Worm (Caenorhabditis elegans) whole organism, young adult: ENCODE measurements around the gene oac-50.

ENCODE experiments used
- B0336.3 ChIP-seq: fragments of 200-800 bp; sonication (Bioruptor generic); IDR thresholded peaks from 2 replicates; pipeline ENCODE4 v1.3.6; 2022; ENCODE audit warnings: missing genetic modification characterization, missing compliant biosample characterization
- F23B12.7 ChIP-seq: sonication (generic microtip); optimal IDR thresholded peaks from 2 replicates; lab custom pipeline; 2017; ENCODE audit warnings: missing genetic modification characterization, mild to moderate bottlenecking, missing compliant biosample characterization, antibody characterized with exemption, moderate library complexity; ENCODE audit not compliant: insufficient read depth
- F49E8.2 ChIP-seq: sonication (generic microtip); optimal IDR thresholded peaks from 3 replicates; lab custom pipeline; 2017; ENCODE audit warnings: missing genetic modification characterization, mild to moderate bottlenecking, missing compliant biosample characterization, antibody characterized with exemption, moderate library complexity; ENCODE audit not compliant: insufficient read depth
- K11D2.4 ChIP-seq: fragments of 200-800 bp; sonication (Bioruptor generic); IDR thresholded peaks from 2 replicates; pipeline ENCODE4 v1.3.6; 2022; ENCODE audit warnings: missing genetic modification reagents, missing genetic modification characterization, missing compliant biosample characterization
- K12H6.12 ChIP-seq: fragments of 200-800 bp; sonication (Bioruptor generic); optimal IDR thresholded peaks from 2 replicates; lab custom pipeline; 2018; ENCODE audit warnings: mild to moderate bottlenecking, missing genetic modification characterization, missing compliant biosample characterization
- Y95B8A.8 ChIP-seq: fragments of 200-800 bp; sonication (Bioruptor generic); IDR thresholded peaks from 2 replicates; pipeline ENCODE4 v1.3.6; 2022; ENCODE audit warnings: missing genetic modification reagents, missing genetic modification characterization, missing compliant biosample characterization
- ZK185.1 ChIP-seq: sonication (generic microtip); optimal IDR thresholded peaks from 2 replicates; lab custom pipeline; 2016; ENCODE audit warnings: mild to moderate bottlenecking, missing genetic modification characterization, missing compliant biosample characterization; ENCODE audit not compliant: poor library complexity, severe bottlenecking
- ama-1 ChIP-seq, 3 experiments: fragments of 150-350 bp in 1 of 3; sonication (generic microtip) in 2 of 3; optimal IDR thresholded peaks; 2 replicates each; lab custom pipeline; 2014 to 2018; ENCODE audit warnings: missing biosample characterization in 2 of 3, missing genetic modification characterization in 2 of 3, missing genetic modification reagents in 2 of 3
- attf-5 ChIP-seq: fragments of 200-800 bp; sonication (Bioruptor generic); optimal IDR thresholded peaks from 2 replicates; lab custom pipeline; 2018; ENCODE audit warnings: mild to moderate bottlenecking, missing genetic modification characterization, missing compliant biosample characterization
- cebp-1 ChIP-seq, 2 experiments: fragments of 200-800 bp in 1 of 2; sonication (Bioruptor generic) in 1 of 2; sonication (generic microtip) in 1 of 2; IDR thresholded peaks in 1 of 2; optimal IDR thresholded peaks in 1 of 2; 2 replicates each; pipeline versions ENCODE4 v1.3.6 to Lab custom; 2017 to 2022; ENCODE audit warnings: missing compliant biosample characterization in 2 of 2, missing genetic modification characterization in 2 of 2, mild to moderate bottlenecking in 1 of 2, missing genetic modification reagents in 1 of 2, moderate library complexity in 1 of 2
- ceh-91 ChIP-seq: fragments of 200-800 bp; sonication (Bioruptor generic); IDR thresholded peaks from 2 replicates; pipeline ENCODE4 v1.3.6; 2022; ENCODE audit warnings: missing genetic modification reagents, missing genetic modification characterization, missing compliant biosample characterization
- chd-7 ChIP-seq: sonication (generic microtip); optimal IDR thresholded peaks from 2 replicates; lab custom pipeline; 2016; ENCODE audit warnings: mild to moderate bottlenecking, missing genetic modification characterization, moderate library complexity, missing compliant biosample characterization
- dox-1 ChIP-seq: fragments of 200-800 bp; sonication (Bioruptor generic); IDR thresholded peaks from 2 replicates; pipeline ENCODE4 v1.3.6; 2022; ENCODE audit warnings: missing genetic modification reagents, missing genetic modification characterization, missing compliant biosample characterization
- egl-44 ChIP-seq: fragments of 200-800 bp; sonication (Bioruptor generic); IDR thresholded peaks from 2 replicates; pipeline ENCODE4 v1.3.6; 2022; ENCODE audit warnings: missing genetic modification reagents, missing genetic modification characterization, missing compliant biosample characterization
- ets-4 ChIP-seq: fragments of 200-800 bp; sonication (Bioruptor generic); optimal IDR thresholded peaks from 2 replicates; lab custom pipeline; 2018; ENCODE audit warnings: mild to moderate bottlenecking, missing genetic modification characterization, missing compliant biosample characterization
- gei-17 ChIP-seq: fragments of 200-800 bp; sonication (Bioruptor generic); optimal IDR thresholded peaks from 2 replicates; lab custom pipeline; 2018; ENCODE audit warnings: mild to moderate bottlenecking, missing genetic modification characterization, missing compliant biosample characterization
- hmg-20 ChIP-seq: fragments of 200-800 bp; sonication (Bioruptor generic); IDR thresholded peaks from 2 replicates; pipeline ENCODE4 v1.3.6; 2022; ENCODE audit warnings: missing genetic modification reagents, missing genetic modification characterization, missing compliant biosample characterization
- hrde-1 ChIP-seq: sonication (generic microtip); optimal IDR thresholded peaks from 2 replicates; lab custom pipeline; 2016; ENCODE audit warnings: missing genetic modification characterization, mild to moderate bottlenecking, missing compliant biosample characterization, moderate library complexity, missing genotype, missing genetic modification reagents, borderline replicate concordance
- let-526 ChIP-seq: fragments of 200-800 bp; sonication (Bioruptor generic); IDR thresholded peaks from 2 replicates; pipeline ENCODE4 v1.3.6; 2022; ENCODE audit warnings: missing genetic modification reagents, missing genetic modification characterization, missing compliant biosample characterization
- let-607 ChIP-seq, 2 experiments: fragments of 200-800 bp in 1 of 2; sonication (Bioruptor generic) in 1 of 2; sonication (generic microtip) in 1 of 2; optimal IDR thresholded peaks; 2 replicates each; lab custom pipeline; 2016 to 2018; ENCODE audit warnings: mild to moderate bottlenecking in 2 of 2, missing compliant biosample characterization in 2 of 2, missing genetic modification characterization in 2 of 2, moderate library complexity in 2 of 2, missing genotype in 1 of 2
- lin-40 ChIP-seq: sonication (generic microtip); optimal IDR thresholded peaks from 2 replicates; lab custom pipeline; 2016; ENCODE audit warnings: missing genetic modification characterization, mild to moderate bottlenecking, missing compliant biosample characterization, missing genotype, missing genetic modification reagents
- lin-54 ChIP-seq: fragments of 200-800 bp; sonication (Bioruptor generic); optimal IDR thresholded peaks from 2 replicates; lab custom pipeline; 2018; ENCODE audit warnings: mild to moderate bottlenecking, missing genetic modification characterization, missing compliant biosample characterization
- madf-3 ChIP-seq: fragments of 200-800 bp; sonication (Bioruptor generic); IDR thresholded peaks from 2 replicates; pipeline ENCODE4 v1.3.6; 2022; ENCODE audit warnings: missing genetic modification reagents, missing genetic modification characterization, missing compliant biosample characterization
- mcd-1 ChIP-seq: fragments of 200-800 bp; sonication (Bioruptor generic); IDR thresholded peaks from 2 replicates; pipeline ENCODE4 v1.3.6; 2022; ENCODE audit warnings: missing genetic modification reagents, missing genetic modification characterization, missing compliant biosample characterization
- nfya-2 ChIP-seq: fragments of 200-800 bp; sonication (Bioruptor generic); IDR thresholded peaks from 2 replicates; pipeline ENCODE4 v1.3.6; 2022; ENCODE audit warnings: missing genetic modification reagents, missing genetic modification characterization, missing compliant biosample characterization
- nfyb-1 ChIP-seq: fragments of 200-800 bp; sonication (Bioruptor generic); IDR thresholded peaks from 2 replicates; pipeline ENCODE4 v1.3.6; 2022; ENCODE audit warnings: missing genetic modification reagents, missing genetic modification characterization, missing compliant biosample characterization
- nhr-80 ChIP-seq: sonication (generic microtip); optimal IDR thresholded peaks from 2 replicates; lab custom pipeline; 2016; ENCODE audit warnings: missing genetic modification characterization, missing compliant biosample characterization
- nhr-90 ChIP-seq: sonication (generic microtip); optimal IDR thresholded peaks from 2 replicates; lab custom pipeline; 2016; ENCODE audit warnings: missing genotype, mild to moderate bottlenecking, missing genetic modification characterization, missing compliant biosample characterization
- pbrm-1 ChIP-seq: fragments of 200-800 bp; sonication (Bioruptor generic); IDR thresholded peaks from 2 replicates; pipeline ENCODE4 v1.3.6; 2022; ENCODE audit warnings: missing genetic modification reagents, missing genetic modification characterization, missing compliant biosample characterization
- rec-8 ChIP-seq, 2 experiments: sonication (generic microtip); optimal IDR thresholded peaks; 2 replicates each; lab custom pipeline; 2016; ENCODE audit warnings: mild to moderate bottlenecking in 2 of 2, missing genetic modification characterization in 2 of 2, missing genetic modification reagents in 2 of 2, missing genotype in 2 of 2, missing biosample characterization in 1 of 2, missing compliant biosample characterization in 1 of 2, moderate library complexity in 1 of 2
- sdz-38 ChIP-seq: sonication (generic microtip); optimal IDR thresholded peaks from 2 replicates; lab custom pipeline; 2016; ENCODE audit warnings: missing genotype, missing genetic modification characterization, missing compliant biosample characterization
- sea-2 ChIP-seq: fragments of 200-800 bp; sonication (Bioruptor generic); IDR thresholded peaks from 2 replicates; pipeline ENCODE4 v1.3.6; 2022; ENCODE audit warnings: missing genetic modification characterization, missing compliant biosample characterization
- snpc-4 ChIP-seq, 5 experiments: fragments of 150-350 bp in 1 of 5; sonication (generic microtip) in 4 of 5; optimal IDR thresholded peaks; 2 replicates each; lab custom pipeline; 2014 to 2018; ENCODE audit warnings: missing genetic modification characterization in 5 of 5, missing biosample characterization in 3 of 5, antibody characterized with exemption in 2 of 5, mild to moderate bottlenecking in 2 of 5, missing compliant biosample characterization in 2 of 5, missing genotype in 2 of 5, moderate library complexity in 2 of 5, missing genetic modification reagents in 1 of 5
- tbp1 ChIP-seq: fragments of 200-800 bp; sonication (Bioruptor generic); optimal IDR thresholded peaks from 2 replicates; lab custom pipeline; 2018; ENCODE audit warnings: mild to moderate bottlenecking, missing genetic modification characterization, missing compliant biosample characterization
- tlf-1 ChIP-seq: fragments of 200-800 bp; sonication (Bioruptor generic); optimal IDR thresholded peaks from 2 replicates; lab custom pipeline; 2018; ENCODE audit warnings: mild to moderate bottlenecking, missing genetic modification characterization, missing compliant biosample characterization
- unc-62 ChIP-seq: fragments of 150-350 bp; optimal IDR thresholded peaks from 2 replicates; lab custom pipeline; 2014; ENCODE audit warnings: missing biosample characterization, missing genetic modification reagents, missing genetic modification characterization
- xnd-1 ChIP-seq: sonication (generic microtip); optimal IDR thresholded peaks from 2 replicates; lab custom pipeline; 2016; ENCODE audit warnings: missing genotype, missing genetic modification reagents, missing genetic modification characterization, missing compliant biosample characterization
- ztf-22 ChIP-seq: fragments of 200-800 bp; sonication (Bioruptor generic); optimal IDR thresholded peaks from 2 replicates; lab custom pipeline; 2018; ENCODE audit warnings: mild to moderate bottlenecking, missing genetic modification characterization, moderate library complexity, missing compliant biosample characterization

The oac-50 gene

ce11 chrV:9084252-9084651, 10.9 kb upstream of the oac-50 start:
- TF ChIP-seq sdz-38 (tag; lab: Kevin White, UChicago) (no peak), xnd-1 (tag; lab: Kevin White, UChicago) (no peak)

DNA sequence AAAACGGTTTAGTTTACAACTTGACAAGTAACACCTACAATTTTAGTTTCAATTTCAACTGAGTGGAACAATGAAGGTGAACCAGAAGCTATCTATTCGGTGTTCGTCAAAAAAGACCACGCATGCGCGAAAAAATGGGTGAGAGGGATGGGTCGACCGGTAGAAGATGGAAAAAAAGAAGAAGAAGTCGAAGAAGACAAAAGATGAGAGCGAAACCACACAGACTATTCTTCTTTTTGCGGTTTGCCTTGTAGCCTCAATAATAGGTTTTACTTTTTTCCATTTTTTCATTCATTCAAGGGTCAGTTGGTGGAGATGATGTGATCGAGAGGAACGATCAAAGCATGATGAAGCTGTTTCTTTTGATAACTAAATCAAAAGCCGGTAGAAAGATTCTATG, 9.0 kb upstream of the oac-50 start:
- TF ChIP-seq K11D2.4 (GFP tag; lab: Robert Waterston, UW): no peak

- TF ChIP-seq Y95B8A.8 (GFP tag; lab: Robert Waterston, UW) (no peak), F49E8.2 (tag; lab: Kevin White, UChicago) (no peak), cebp-1 (GFP tag; IDR thresholded peaks at IDR 0.05; lab: Robert Waterston, UW) (no peak), cebp-1 (tag; optimal IDR thresholded peaks at IDR 0.05; lab: Kevin White, UChicago) (peak; percentile 13), ceh-91 (no peak), ama-1 (optimal IDR thresholded peaks at IDR 0.05; lab: Kevin White, UChicago) (no peak), ama-1 (GFP tag; optimal IDR thresholded peaks at IDR 0.05; lab: Kevin White, UChicago) (no peak), nhr-80 (tag; lab: Kevin White, UChicago) (peak; percentile 62), gei-17 (GFP tag; lab: Kevin White, UChicago) (no peak), madf-3 (GFP tag; lab: Robert Waterston, UW) (no peak), ZK185.1 (tag; lab: Kevin White, UChicago) (peak; percentile 17), sdz-38 (tag; lab: Kevin White, UChicago) (no peak), rec-8 (tag; optimal IDR thresholded peaks at IDR 0.05; lab: Kevin White, UChicago) (no peak), hrde-1 (tag; lab: Kevin White, UChicago) (no peak), lin-54 (GFP tag; lab: Kevin White, UChicago) (no peak), nfya-2 (GFP tag; lab: Robert Waterston, UW) (no peak), hmg-20 (GFP tag; lab: Robert Waterston, UW) (no peak)
These were observed 8.1 kb upstream of the oac-50 start for ce11 chrV:9081410-9081809.

ce11 chrV:9079965-9080432, 6.7 kb upstream of the oac-50 start:
- TF ChIP-seq F23B12.7 (no peak), pbrm-1 (GFP tag; lab: Robert Waterston, UW) (peak; percentile 37; the same call in 1 of the 2 replicates), lin-40 (peak; percentile 21), mcd-1 (GFP tag; lab: Robert Waterston, UW) (0 out of 2 replicates have a peak, but pooled peaks have one; percentile 6), dox-1 (GFP tag; lab: Robert Waterston, UW) (peak; percentile 69; the same call in 1 of the 2 replicates), ets-4 (GFP tag; lab: Kevin White, UChicago) (peak; percentile 92), cebp-1 (GFP tag; IDR thresholded peaks at IDR 0.05; lab: Robert Waterston, UW) (peak; percentile 22; the same call in 1 of the 2 replicates), cebp-1 (tag; optimal IDR thresholded peaks at IDR 0.05; lab: Kevin White, UChicago) (peak; percentile 68), nhr-90 (tag; lab: Kevin White, UChicago) (peak; percentile 54), chd-7 (tag; lab: Kevin White, UChicago) (peak; percentile 47), tbp1 (peak; percentile 31), let-607 (tag; optimal IDR thresholded peaks at IDR 0.05; lab: Kevin White, UChicago) (peak; percentile 53 to 74), nhr-80 (tag; lab: Kevin White, UChicago) (peak; percentile 99), egl-44 (GFP tag; lab: Robert Waterston, UW) (peak; percentile 79), attf-5 (GFP tag; lab: Kevin White, UChicago) (peak; percentile 4), nfyb-1 (peak; percentile 60), let-526 (peak; percentile 4; the same call in 1 of the 2 replicates), hrde-1 (tag; lab: Kevin White, UChicago) (no peak), B0336.3 (GFP tag; lab: Robert Waterston, UW) (peak; percentile 72), lin-54 (GFP tag; lab: Kevin White, UChicago) (peak; percentile 40), ZK185.1 (tag; lab: Kevin White, UChicago) (peak; percentile 19), ztf-22 (GFP tag; lab: Kevin White, UChicago) (peak; percentile 87), tlf-1 (GFP tag; lab: Kevin White, UChicago) (peak; percentile 57), Y95B8A.8 (GFP tag; lab: Robert Waterston, UW) (0 out of 2 replicates have a peak, but pooled peaks have one; percentile 36), sea-2 (no peak), unc-62 (GFP tag; lab: Kevin White, UChicago) (no peak), snpc-4 (GFP tag; optimal IDR thresholded peaks at IDR 0.05; lab: Kevin White, UChicago) (no peak), snpc-4 (tag; optimal IDR thresholded peaks at IDR 0.05; lab: Kevin White, UChicago) (peak in 2 of 4 experiments; percentile 24 to 37), K12H6.12 (tag; lab: Kevin White, UChicago) (no peak)
